Fruit fly (Drosophila melanogaster) whole organism, embryonic: ENCODE data around the gene Trl.

Source experiments
- Ada2b ChIP-seq: fragments of 200-800 bp; sonication (Bioruptor generic); IDR thresholded peaks from 2 replicates; pipeline ENCODE4 v1.3.6; 2022; ENCODE audit warnings: missing biosample characterization, missing genetic modification characterization
- Asciz ChIP-seq: fragments of 200-800 bp; sonication (Bioruptor generic); optimal IDR thresholded peaks from 2 replicates; lab custom pipeline; 2017; ENCODE audit warnings: missing biosample characterization, mild to moderate bottlenecking, missing genetic modification characterization, missing genetic modification reagents
- Bteb2 ChIP-seq: fragments of 200-800 bp; sonication (Bioruptor generic); optimal IDR thresholded peaks from 2 replicates; lab custom pipeline; 2016; ENCODE audit warnings: missing biosample characterization, missing genetic modification characterization
- CG11560 ChIP-seq: fragments of 200-800 bp; sonication (Bioruptor generic); IDR thresholded peaks from 3 replicates; pipeline ENCODE4 v1.3.6; 2022; ENCODE audit warnings: missing biosample characterization, missing genetic modification characterization
- CG12219 ChIP-seq: fragments of 200-800 bp; sonication (Bioruptor generic); optimal IDR thresholded peaks from 3 replicates; lab custom pipeline; 2018; ENCODE audit warnings: missing biosample characterization, mild to moderate bottlenecking, missing genetic modification characterization
- CG12236 ChIP-seq: fragments of 200-800 bp; sonication (Bioruptor generic); optimal IDR thresholded peaks from 2 replicates; lab custom pipeline; 2016; ENCODE audit warnings: missing biosample characterization, missing genetic modification characterization
- CG15011 ChIP-seq: fragments of 200-800 bp; sonication (Bioruptor generic); optimal IDR thresholded peaks from 3 replicates; lab custom pipeline; 2018; ENCODE audit warnings: missing biosample characterization, mild to moderate bottlenecking, missing genetic modification characterization
- CG1647 ChIP-seq: fragments of 200-800 bp; sonication (Bioruptor generic); optimal IDR thresholded peaks from 3 replicates; lab custom pipeline; 2016; ENCODE audit warnings: missing biosample characterization, missing genetic modification characterization
- CG16815 ChIP-seq: fragments of 200-800 bp; sonication (Bioruptor generic); optimal IDR thresholded peaks from 3 replicates; lab custom pipeline; 2017; ENCODE audit warnings: missing biosample characterization, mild to moderate bottlenecking, missing genetic modification characterization
- CG17328 ChIP-seq: fragments of 200-800 bp; sonication (Bioruptor generic); IDR thresholded peaks from 2 replicates; pipeline ENCODE4 v1.3.6; 2022; ENCODE audit warnings: missing biosample characterization, missing genetic modification characterization
- CG2116 ChIP-seq: fragments of 200-800 bp; sonication (Bioruptor generic); optimal IDR thresholded peaks from 3 replicates; lab custom pipeline; 2018; ENCODE audit warnings: missing biosample characterization, mild to moderate bottlenecking, missing genetic modification characterization
- CG2678 ChIP-seq: fragments of 200-800 bp; sonication (Bioruptor generic); optimal IDR thresholded peaks from 3 replicates; lab custom pipeline; 2019; ENCODE audit warnings: missing biosample characterization, mild to moderate bottlenecking, missing genetic modification characterization, moderate library complexity
- CG3065 ChIP-seq: fragments of 200-800 bp; sonication (Bioruptor generic); optimal IDR thresholded peaks from 2 replicates; lab custom pipeline; 2016; ENCODE audit warnings: missing biosample characterization, missing genetic modification characterization
- CG3163 ChIP-seq: fragments of 200-800 bp; sonication (Bioruptor generic); optimal IDR thresholded peaks from 3 replicates; lab custom pipeline; 2016; ENCODE audit warnings: missing biosample characterization, missing genetic modification characterization
- CG32532 ChIP-seq: fragments of 200-800 bp; sonication (Bioruptor generic); IDR thresholded peaks from 2 replicates; pipeline ENCODE4 v1.3.6; 2022; ENCODE audit warnings: missing biosample characterization, missing genetic modification characterization
- CG33213 ChIP-seq: fragments of 200-800 bp; sonication (Bioruptor generic); optimal IDR thresholded peaks from 3 replicates; lab custom pipeline; 2016; ENCODE audit warnings: missing biosample characterization, missing genetic modification characterization
- CG6765 ChIP-seq: fragments of 200-800 bp; sonication (Bioruptor generic); optimal IDR thresholded peaks from 3 replicates; lab custom pipeline; 2017; ENCODE audit warnings: missing biosample characterization, mild to moderate bottlenecking, missing genetic modification characterization
- CG6813 ChIP-seq: fragments of 200-800 bp; sonication (Bioruptor generic); optimal IDR thresholded peaks from 2 replicates; lab custom pipeline; 2017; ENCODE audit warnings: missing biosample characterization, missing genetic modification characterization, mild to moderate bottlenecking, moderate library complexity, missing genetic modification reagents
- CG7928 ChIP-seq: fragments of 200-800 bp; sonication (Bioruptor generic); optimal IDR thresholded peaks from 2 replicates; lab custom pipeline; 2017; ENCODE audit warnings: missing biosample characterization, mild to moderate bottlenecking, missing genetic modification characterization
- Chrac-16 ChIP-seq: fragments of 200-800 bp; sonication (Bioruptor generic); optimal IDR thresholded peaks from 3 replicates; lab custom pipeline; 2016; ENCODE audit warnings: missing biosample characterization, missing genetic modification characterization
- Deaf1 ChIP-seq: fragments of 200-800 bp; optimal IDR thresholded peaks from 3 replicates; lab custom pipeline; 2019; ENCODE audit warnings: missing biosample characterization, mild to moderate bottlenecking, missing genetic modification characterization, moderate library complexity
- Gsc ChIP-seq: fragments of 200-800 bp; sonication (Bioruptor generic); IDR thresholded peaks from 2 replicates; pipeline ENCODE4 v1.3.6; 2022; ENCODE audit warnings: missing biosample characterization, missing genetic modification characterization
- HLHmδ ChIP-seq: fragments of 200-800 bp; sonication (Bioruptor generic); optimal IDR thresholded peaks from 2 replicates; lab custom pipeline; 2018; ENCODE audit warnings: missing biosample characterization, mild to moderate bottlenecking, missing genetic modification characterization, moderate library complexity
- Hey ChIP-seq: fragments of 200-800 bp; sonication (Bioruptor generic); optimal IDR thresholded peaks from 3 replicates; lab custom pipeline; 2018; ENCODE audit warnings: missing biosample characterization, mild to moderate bottlenecking, missing genetic modification characterization
- Hmr ChIP-seq: fragments of 200-800 bp; sonication (Bioruptor generic); optimal IDR thresholded peaks from 3 replicates; lab custom pipeline; 2017; ENCODE audit warnings: mild to moderate bottlenecking, missing biosample characterization, missing genetic modification reagents, missing genetic modification characterization
- Lpt ChIP-seq: fragments of >200 bp; optimal IDR thresholded peaks from 2 replicates; lab custom pipeline; 2018; ENCODE audit warnings: missing biosample characterization, missing genetic modification characterization
- NC2α ChIP-seq: fragments of 200-800 bp; sonication (Bioruptor generic); optimal IDR thresholded peaks from 2 replicates; lab custom pipeline; 2016; ENCODE audit warnings: missing biosample characterization, missing genetic modification characterization
- Nf-YA ChIP-seq: fragments of 200-800 bp; sonication (Bioruptor generic); IDR thresholded peaks from 2 replicates; pipeline ENCODE4 v1.3.6; 2022; ENCODE audit warnings: missing biosample characterization, missing genetic modification characterization
- Side ChIP-seq: fragments of 200-800 bp; sonication (Bioruptor generic); optimal IDR thresholded peaks from 2 replicates; lab custom pipeline; 2016; ENCODE audit warnings: missing biosample characterization, missing genetic modification characterization
- YL-1 ChIP-seq: fragments of 200-800 bp; sonication (Bioruptor generic); optimal IDR thresholded peaks from 3 replicates; lab custom pipeline; 2017; ENCODE audit warnings: missing biosample characterization, mild to moderate bottlenecking, missing genetic modification characterization
- abd-A ChIP-seq: fragments of 200-800 bp; sonication (Bioruptor generic); optimal IDR thresholded peaks from 3 replicates; lab custom pipeline; 2019; ENCODE audit warnings: missing biosample characterization, mild to moderate bottlenecking, missing genetic modification characterization, moderate library complexity
- bsh ChIP-seq, 2 experiments: fragments of 200-800 bp; sonication (Bioruptor generic); optimal IDR thresholded peaks; 2 replicates each; lab custom pipeline; 2017 to 2018; ENCODE audit warnings: mild to moderate bottlenecking in 2 of 2, missing biosample characterization in 2 of 2, missing genetic modification characterization in 2 of 2, moderate library complexity in 1 of 2
- btn ChIP-seq: fragments of 200-800 bp; sonication (Bioruptor generic); optimal IDR thresholded peaks from 2 replicates; lab custom pipeline; 2016; ENCODE audit warnings: missing biosample characterization, missing genetic modification characterization
- chinmo ChIP-seq: fragments of 200-800 bp; sonication (Bioruptor generic); IDR thresholded peaks from 4 replicates; pipeline ENCODE4 v1.3.6; 2022; ENCODE audit warnings: missing biosample characterization, missing genetic modification characterization; ENCODE audit not compliant: partially characterized antibody
- croc ChIP-seq: fragments of 200-800 bp; sonication (Bioruptor generic); conservative IDR thresholded peaks from 3 replicates; pipeline ENCODE4 v1.3.6; 2022; ENCODE audit warnings: missing biosample characterization, missing genetic modification characterization
- gem ChIP-seq: fragments of 200-800 bp; sonication (Bioruptor generic); optimal IDR thresholded peaks from 2 replicates; lab custom pipeline; 2019; ENCODE audit warnings: missing biosample characterization, mild to moderate bottlenecking, missing genetic modification characterization, moderate library complexity
- gro ChIP-seq: fragments of 200-800 bp; sonication (Bioruptor generic); optimal IDR thresholded peaks from 2 replicates; lab custom pipeline; 2016; ENCODE audit warnings: missing biosample characterization, missing genetic modification characterization
- hbn ChIP-seq: fragments of 200-800 bp; sonication (Bioruptor generic); IDR thresholded peaks from 2 replicates; pipeline ENCODE4 v1.3.6; 2022; ENCODE audit warnings: missing biosample characterization, missing genetic modification characterization; ENCODE audit not compliant: partially characterized antibody
- knrl ChIP-seq: fragments of 200-800 bp; sonication (Bioruptor generic); IDR thresholded peaks from 3 replicates; pipeline ENCODE4 v1.3.6; 2022; ENCODE audit warnings: missing biosample characterization, missing genetic modification characterization; ENCODE audit not compliant: partially characterized antibody
- lbe ChIP-seq: fragments of 200-800 bp; sonication (Bioruptor generic); optimal IDR thresholded peaks from 2 replicates; lab custom pipeline; 2016; ENCODE audit warnings: missing biosample characterization, mild to moderate bottlenecking, missing genetic modification characterization
- nom ChIP-seq: fragments of 200-800 bp; sonication (Bioruptor generic); optimal IDR thresholded peaks from 2 replicates; lab custom pipeline; 2017; ENCODE audit warnings: missing biosample characterization, missing genetic modification characterization, mild to moderate bottlenecking, moderate library complexity, missing genetic modification reagents
- repo ChIP-seq: fragments of 200-800 bp; sonication (Bioruptor generic); optimal IDR thresholded peaks from 2 replicates; lab custom pipeline; 2016; ENCODE audit warnings: missing biosample characterization, missing genetic modification characterization
- sc ChIP-seq, 3 experiments: fragments of >200 bp in 2 of 3; fragments of 200-800 bp in 1 of 3; sonication (Bioruptor generic) in 1 of 3; optimal IDR thresholded peaks; 2 replicates in 2 of 3; 3 replicates in 1 of 3; lab custom pipeline; 2017; ENCODE audit warnings: mild to moderate bottlenecking in 1 of 3, missing biosample characterization in 1 of 3, missing genetic modification characterization in 1 of 3, missing genetic modification reagents in 1 of 3
- tap ChIP-seq: fragments of 200-800 bp; optimal IDR thresholded peaks from 3 replicates; lab custom pipeline; 2019; ENCODE audit warnings: missing biosample characterization, mild to moderate bottlenecking, missing genetic modification characterization, moderate library complexity
- unpg ChIP-seq: fragments of 200-800 bp; sonication (Bioruptor generic); optimal IDR thresholded peaks from 3 replicates; lab custom pipeline; 2018; ENCODE audit warnings: missing biosample characterization, mild to moderate bottlenecking, missing genetic modification characterization, moderate library complexity
- z ChIP-seq: fragments of 200-800 bp; sonication (Bioruptor generic); IDR thresholded peaks from 3 replicates; pipeline ENCODE4 v1.3.6; 2022; ENCODE audit warnings: missing biosample characterization, missing genetic modification characterization
- zen ChIP-seq: fragments of 200-800 bp; sonication (Bioruptor generic); optimal IDR thresholded peaks from 3 replicates; lab custom pipeline; 2018; ENCODE audit warnings: missing biosample characterization, mild to moderate bottlenecking, missing genetic modification characterization, moderate library complexity
- zf30C ChIP-seq: fragments of 200-800 bp; sonication (Bioruptor generic); optimal IDR thresholded peaks from 3 replicates; lab custom pipeline; 2018; ENCODE audit warnings: missing biosample characterization, mild to moderate bottlenecking, missing genetic modification characterization

Gene Trl

dm6 chr3L:14781082-14781862 lies 20.4 kb upstream of the Trl start (continued):
- TF ChIP-seq CG6813 (peak; percentile 58), sc (optimal IDR thresholded peaks at IDR 0.05; lab: Kevin White, UChicago) (no peak), sc (GFP tag; optimal IDR thresholded peaks at IDR 0.05; lab: Kevin White, UChicago) (peak; percentile 66), z (peak; percentile 47; the same call in 1 of the 3 replicates), CG11560 (tag; lab: Robert Waterston, UW) (no peak), Nf-YA (no peak), CG1647 (GFP tag; lab: Kevin White, UChicago) (no peak), repo (GFP tag; lab: Kevin White, UChicago) (no peak), btn (GFP tag; lab: Kevin White, UChicago) (no peak), CG2116 (GFP tag; lab: Kevin White, UChicago) (peak; percentile 12), Chrac-16 (GFP tag; lab: Kevin White, UChicago) (peak; percentile 36), Side (GFP tag; lab: Kevin White, UChicago) (peak; percentile 86), CG32532 (GFP tag; lab: Robert Waterston, UW) (peak; percentile 33; the same call in 1 of the 2 replicates), nom (GFP tag; lab: Kevin White, UChicago) (peak; percentile 96), CG15011 (GFP tag; lab: Kevin White, UChicago) (peak; percentile 30), gro (GFP tag; lab: Kevin White, UChicago) (peak; percentile 64), bsh (GFP tag; optimal IDR thresholded peaks at IDR 0.05; lab: Kevin White, UChicago) (peak; percentile 61 to 62), Deaf1 (tag; lab: Kevin White, UChicago) (peak; percentile 28), Lpt (no peak), YL-1 (GFP tag; lab: Kevin White, UChicago) (peak; percentile 50), Gsc (GFP tag; lab: Robert Waterston, UW) (no peak), lbe (peak; percentile 17), CG2678 (peak; percentile 84), CG16815 (GFP tag; lab: Kevin White, UChicago) (peak; percentile 23), CG12236 (GFP tag; lab: Kevin White, UChicago) (peak; percentile 20), CG12219 (peak; percentile 65), tap (no peak), Asciz (peak; percentile 71), abd-A (peak; percentile 98), zf30C (GFP tag; lab: Kevin White, UChicago) (peak; percentile 36), CG33213 (GFP tag; lab: Kevin White, UChicago) (no peak), croc (peak; percentile 14; the same call in 1 of the 3 replicates), Bteb2 (GFP tag; lab: Kevin White, UChicago) (peak; percentile 17), hbn (GFP tag; lab: Robert Waterston, UW) (no peak), CG3163 (GFP tag; lab: Kevin White, UChicago) (peak; percentile 31), NC2α (GFP tag; lab: Kevin White, UChicago) (no peak), chinmo (GFP tag; lab: Robert Waterston, UW) (peak; percentile 96), CG6765 (GFP tag; lab: Kevin White, UChicago) (peak; percentile 59), gem (peak; percentile 80), Hmr (GFP tag; lab: Kevin White, UChicago) (peak; percentile 72), HLHmδ (peak; percentile 46), CG3065 (GFP tag; lab: Kevin White, UChicago) (peak; percentile 94), knrl (GFP tag; lab: Robert Waterston, UW) (no peak), Hey (tag; lab: Kevin White, UChicago) (peak; percentile 44), zen (peak; percentile 57), unpg (GFP tag; lab: Kevin White, UChicago) (peak; percentile 48), CG7928 (no peak), CG17328 (GFP tag; lab: Robert Waterston, UW) (peak; percentile 35), Ada2b (GFP tag; lab: Robert Waterston, UW) (peak; percentile 52)
